Worm (Caenorhabditis elegans): ENCODE measurements around the gene H05C05.2.
A peak's percentile ranks its signal among the peaks of the same experiment; 100 is the strongest.

H05C05.2 gene

DNA sequence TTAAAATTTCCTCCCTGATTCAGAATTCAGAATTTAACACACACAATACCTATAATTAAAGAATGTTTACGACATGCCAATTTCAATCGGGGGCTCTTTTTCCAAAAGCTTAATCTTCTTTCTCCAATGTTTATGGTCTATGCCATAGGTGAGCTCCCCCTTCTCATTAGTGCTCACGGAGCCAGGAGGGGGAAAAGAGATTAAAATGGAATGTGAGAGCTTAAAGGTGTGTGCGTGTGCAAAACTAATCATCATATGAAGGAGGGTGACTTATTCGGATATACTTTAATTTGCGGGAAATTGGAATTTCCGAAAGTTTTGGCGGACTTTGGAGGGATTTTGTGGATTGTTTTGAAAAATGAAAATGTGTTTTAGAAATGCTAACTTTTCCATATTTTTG lies 17.6 kb upstream of the H05C05.2 start:
- TF ChIP-seq unc-55 (GFP tag; optimal IDR thresholded peaks at IDR 0.05) (no peak), alr-1 (tag; optimal IDR thresholded peaks at IDR 0.05) (no peak), mdl-1 (tag; optimal IDR thresholded peaks at IDR 0.05) (no peak), peb-1 (tag; optimal IDR thresholded peaks at IDR 0.05) (no peak), ztf-11 (tag; optimal IDR thresholded peaks at IDR 0.05) (no peak)

DNA sequence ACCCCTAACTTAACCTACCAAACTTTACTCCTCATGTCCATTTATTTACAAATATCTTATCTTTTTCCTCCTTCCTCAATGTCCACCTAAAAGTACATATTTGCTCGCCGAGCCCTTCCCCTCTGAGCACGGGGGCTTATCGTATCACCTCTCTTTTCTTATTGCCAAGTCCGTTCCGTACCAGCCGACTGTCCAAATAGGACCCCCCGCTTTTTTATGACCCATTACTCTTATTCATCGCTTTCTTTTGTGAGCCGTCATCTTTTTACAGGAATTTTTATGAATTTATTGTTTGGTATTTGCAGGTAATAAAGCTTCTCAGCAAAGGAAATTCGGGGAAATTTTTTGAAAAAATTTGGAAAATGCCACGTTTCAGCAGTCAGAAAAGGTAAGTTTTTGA lies 16.7 kb upstream of the H05C05.2 start, which contains the start of gene Y55D5A.1:
Gene Y55D5A.1 (plus strand): TSS at position 301 of the 400 bp plus-strand sequence.
- TF ChIP-seq sem-4 (tag; optimal IDR thresholded peaks at IDR 0.05): no peak
- TF ChIP-seq nhr-10 (tag; optimal IDR thresholded peaks at IDR 0.05): no peak
- no peak for TF ChIP-seq mdl-1 (tag; optimal IDR thresholded peaks at IDR 0.05)
- no peak for TF ChIP-seq dmd-4 (tag; optimal IDR thresholded peaks at IDR 0.05)
- TF ChIP-seq lin-13 (GFP tag; optimal IDR thresholded peaks at IDR 0.05): no peak
- no peak for TF ChIP-seq lin-11 (tag; optimal IDR thresholded peaks at IDR 0.05)
- no peak for TF ChIP-seq ztf-4 (tag; optimal IDR thresholded peaks at IDR 0.05)

DNA sequence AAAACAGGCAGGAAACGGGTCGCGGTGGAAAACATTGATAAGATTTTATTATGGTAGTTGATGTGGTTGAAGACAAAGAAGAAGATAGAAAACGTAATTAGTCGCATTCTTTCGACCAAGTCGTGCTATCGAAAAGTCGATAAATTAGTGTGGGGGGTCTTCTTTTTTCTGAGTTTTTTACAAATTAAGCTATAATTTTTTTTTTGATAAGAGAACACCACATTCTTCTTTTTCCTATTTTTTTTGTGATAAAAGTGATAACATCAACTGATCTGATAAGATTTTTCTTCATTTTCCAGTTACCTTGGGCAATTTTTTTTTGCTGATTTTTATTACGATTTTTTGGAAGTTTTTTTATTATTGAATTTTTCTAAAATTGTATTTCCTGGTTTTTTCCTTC lies 15.5 kb upstream of the H05C05.2 start:
- TF ChIP-seq nhr-77 (tag; optimal IDR thresholded peaks at IDR 0.05) (no peak), nhr-11 (tag; optimal IDR thresholded peaks at IDR 0.05) (no peak), lin-11 (tag; optimal IDR thresholded peaks at IDR 0.05) (no peak), sma-3 (GFP tag; optimal IDR thresholded peaks at IDR 0.05) (no peak), unc-55 (GFP tag; optimal IDR thresholded peaks at IDR 0.05) (no peak), nhr-129 (tag; optimal IDR thresholded peaks at IDR 0.05) (no peak), ztf-4 (tag; optimal IDR thresholded peaks at IDR 0.05) (no peak), snpc-4 (tag; optimal IDR thresholded peaks at IDR 0.05) (no peak), aly-2 (tag; optimal IDR thresholded peaks at IDR 0.05) (no peak), ztf-11 (tag; optimal IDR thresholded peaks at IDR 0.05) (no peak), dmd-4 (tag; optimal IDR thresholded peaks at IDR 0.05) (no peak), lsy-2 (tag; optimal IDR thresholded peaks at IDR 0.05) (no peak), nhr-12 (tag; optimal IDR thresholded peaks at IDR 0.05) (no peak), sem-4 (tag; optimal IDR thresholded peaks at IDR 0.05) (no peak), C34F6.9 (tag; optimal IDR thresholded peaks at IDR 0.05) (no peak)

DNA sequence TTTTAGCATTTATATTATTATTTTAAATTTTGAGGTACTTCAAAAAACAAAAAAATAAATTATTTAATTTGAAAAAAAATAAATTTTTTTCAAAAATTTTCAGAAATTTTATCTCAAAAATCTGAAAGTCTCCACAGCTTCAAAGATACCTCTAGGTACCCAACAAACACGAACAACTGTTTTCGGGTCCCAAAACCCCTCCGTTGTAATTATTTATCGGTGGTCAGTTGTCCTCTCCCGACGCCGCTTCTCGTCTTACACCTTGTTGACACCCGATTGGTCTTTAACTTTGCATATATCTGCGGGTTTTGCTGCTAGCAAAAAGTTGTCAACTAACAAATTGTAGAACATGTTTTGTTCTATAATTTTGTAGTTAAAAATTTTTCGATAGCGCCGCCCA lies 10.7 kb upstream of the H05C05.2 start:
- no peak for TF ChIP-seq ceh-16 (tag; optimal IDR thresholded peaks at IDR 0.05)
- no peak for TF ChIP-seq ama-1 (optimal IDR thresholded peaks at IDR 0.05)
- TF ChIP-seq snpc-4 (tag; optimal IDR thresholded peaks at IDR 0.05): no peak
- no peak for TF ChIP-seq nhr-25 (tag; optimal IDR thresholded peaks at IDR 0.05)
- no peak for TF ChIP-seq nhr-10 (tag; optimal IDR thresholded peaks at IDR 0.05)
- TF ChIP-seq lsy-2 (tag; optimal IDR thresholded peaks at IDR 0.05): no peak
- no peak for TF ChIP-seq crh-2 (tag; optimal IDR thresholded peaks at IDR 0.05)

DNA sequence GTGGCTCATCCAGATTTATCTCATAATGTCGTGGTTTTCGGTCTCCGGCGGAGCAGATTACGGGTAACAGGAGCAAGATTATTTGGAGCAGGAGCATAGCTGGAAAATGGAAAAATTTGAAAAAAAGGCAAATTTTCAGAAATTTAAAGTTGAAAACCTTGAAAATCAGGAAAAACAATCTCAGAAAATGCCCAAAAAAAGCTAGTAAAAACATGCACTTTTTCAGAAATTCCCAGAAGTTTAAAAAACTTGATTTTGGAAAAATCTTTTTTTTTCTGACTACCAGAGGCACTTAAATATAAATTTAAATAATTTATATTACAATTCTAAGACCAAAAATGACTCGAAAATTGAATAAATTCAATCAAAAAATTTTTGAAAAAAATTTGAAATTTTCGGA lies 10.3 kb upstream of the H05C05.2 start, which contains the start of gene Y55D5A.3:
Gene Y55D5A.3 (minus strand): TSS at position 101 of the 400 bp plus-strand sequence.
- TF ChIP-seq snpc-4 (tag; optimal IDR thresholded peaks at IDR 0.05) (no peak), peb-1 (tag; optimal IDR thresholded peaks at IDR 0.05) (no peak), nhr-21 (tag; optimal IDR thresholded peaks at IDR 0.05) (no peak), aly-2 (tag; optimal IDR thresholded peaks at IDR 0.05) (no peak), sma-9 (GFP tag; optimal IDR thresholded peaks at IDR 0.05) (no peak), sma-9 (tag; optimal IDR thresholded peaks at IDR 0.05) (no peak), egl-27 (tag; optimal IDR thresholded peaks at IDR 0.05) (no peak), mab-5 (tag; optimal IDR thresholded peaks at IDR 0.05) (no peak), unc-62 (GFP tag; optimal IDR thresholded peaks at IDR 0.05) (no peak), lin-13 (GFP tag; optimal IDR thresholded peaks at IDR 0.05) (no peak), C34F6.9 (tag; optimal IDR thresholded peaks at IDR 0.05) (no peak)

DNA sequence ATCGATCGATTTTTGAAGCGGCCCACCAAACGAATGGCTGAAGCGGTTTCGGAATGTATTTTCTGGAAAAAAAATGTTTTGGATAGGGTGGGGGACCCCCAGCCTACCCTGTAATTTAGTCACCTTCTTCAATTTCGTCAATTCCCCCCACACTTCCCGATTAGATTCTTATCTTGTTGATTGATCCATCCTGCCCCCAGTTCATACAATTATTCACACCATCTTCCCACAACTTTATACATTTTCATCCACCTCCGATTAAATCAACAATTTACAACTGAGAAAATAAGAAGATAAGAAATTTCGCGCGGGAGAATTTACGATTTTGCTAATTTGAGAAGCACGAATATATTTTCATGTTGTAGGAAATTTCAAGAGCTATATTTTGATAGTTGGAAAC lies 7.5 kb upstream of the H05C05.2 start:
- TF ChIP-seq fos-1 (tag; optimal IDR thresholded peaks at IDR 0.05) (no peak), unc-39 (tag; optimal IDR thresholded peaks at IDR 0.05) (no peak), crh-2 (tag; optimal IDR thresholded peaks at IDR 0.05) (no peak), ceh-16 (tag; optimal IDR thresholded peaks at IDR 0.05) (peak; percentile 88)

DNA sequence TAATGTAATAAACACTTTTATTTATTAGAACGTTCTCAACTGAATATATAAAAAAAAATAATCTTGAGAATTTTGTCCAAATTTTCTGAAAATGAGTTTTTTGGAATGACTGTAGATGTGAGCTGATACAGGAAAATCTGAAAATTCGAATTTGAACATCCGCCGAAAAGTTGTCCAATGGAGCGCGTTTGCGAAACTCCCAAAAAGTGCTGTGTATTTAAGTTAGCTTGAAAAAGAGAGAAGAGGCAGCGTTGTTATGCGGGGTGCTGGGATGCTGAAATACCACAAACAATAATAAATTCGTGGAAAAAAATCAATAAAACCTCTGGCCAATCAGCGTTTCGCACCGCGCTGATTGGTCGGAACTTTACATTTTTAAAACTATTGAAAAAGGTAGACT lies 4.8 kb upstream of the H05C05.2 start:
- no peak for TF ChIP-seq snpc-4 (tag; optimal IDR thresholded peaks at IDR 0.05)
